Fruit fly (Drosophila melanogaster): ENCODE measurements around the gene Kdm5.

- no peak for TF ChIP-seq fru (GFP tag; optimal IDR thresholded peaks at IDR 0.05)
- no peak for TF ChIP-seq OdsH (GFP tag; optimal IDR thresholded peaks at IDR 0.05)
Measured at dm6 chr2L:5961169-5961918, 38.0 kb downstream of the Kdm5 start.
